Worm (Caenorhabditis elegans): ENCODE data around the gene C36B7.4.

The C36B7.4 gene

DNA sequence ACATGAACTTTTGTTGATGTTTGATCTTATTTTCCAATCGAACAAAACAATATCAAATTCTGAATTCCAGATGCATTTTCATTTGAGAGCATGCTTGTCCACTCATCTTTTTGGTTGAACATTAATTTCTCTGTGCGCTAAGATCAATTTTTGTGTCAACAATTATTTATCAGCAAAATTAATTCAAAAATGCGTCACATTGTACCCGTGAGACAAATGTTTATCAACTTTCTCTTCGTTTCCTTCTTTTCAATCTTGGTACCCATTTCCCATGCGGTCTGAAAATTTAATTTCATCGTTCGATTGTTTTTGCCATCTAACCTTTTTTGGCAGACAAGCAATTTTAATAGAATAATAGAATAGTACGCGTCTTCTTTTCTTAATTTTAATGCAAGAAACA, 38.2 kb upstream of the C36B7.4 start:
- TF ChIP-seq crh-2 (tag; optimal IDR thresholded peaks at IDR 0.05) (peak; percentile 9), mdl-1 (tag; optimal IDR thresholded peaks at IDR 0.05) (no peak), Y55F3AM.14 (GFP tag; optimal IDR thresholded peaks at IDR 0.05) (no peak), R02D3.7 (tag; optimal IDR thresholded peaks at IDR 0.05) (no peak), ZK546.5 (tag; optimal IDR thresholded peaks at IDR 0.05) (no peak), snpc-4 (tag; optimal IDR thresholded peaks at IDR 0.05) (no peak), fos-1 (tag; optimal IDR thresholded peaks at IDR 0.05) (peak; percentile 67), peb-1 (tag; optimal IDR thresholded peaks at IDR 0.05) (no peak), egl-27 (tag; optimal IDR thresholded peaks at IDR 0.05) (no peak), nhr-129 (tag; optimal IDR thresholded peaks at IDR 0.05) (no peak), lsy-2 (tag; optimal IDR thresholded peaks at IDR 0.05) (no peak), lin-11 (tag; optimal IDR thresholded peaks at IDR 0.05) (no peak), skn-1 (tag; optimal IDR thresholded peaks at IDR 0.05) (peak; percentile 3), ztf-11 (tag; optimal IDR thresholded peaks at IDR 0.05) (no peak), nhr-23 (tag; optimal IDR thresholded peaks at IDR 0.05) (no peak), dmd-4 (tag; optimal IDR thresholded peaks at IDR 0.05) (no peak)

DNA sequence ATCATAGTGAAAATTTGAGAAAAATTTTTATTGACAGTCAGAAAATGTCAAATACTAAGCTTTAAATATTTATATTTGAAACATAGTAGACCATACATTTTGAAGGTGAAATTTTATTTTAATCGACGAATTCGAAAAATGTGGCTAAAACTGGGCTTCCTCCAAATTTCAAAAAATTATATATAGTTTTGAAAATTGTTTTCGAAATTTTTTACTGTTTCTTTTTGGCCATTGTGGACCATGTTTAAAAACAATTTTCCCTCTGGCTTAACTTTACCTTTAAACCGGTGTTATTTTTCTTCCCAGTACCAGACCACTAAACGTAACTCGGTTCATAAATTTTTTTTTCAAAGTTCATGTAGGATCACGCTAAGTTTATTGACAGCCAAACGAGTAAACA, 36.8 kb upstream of the C36B7.4 start:
- TF ChIP-seq unc-55 (GFP tag; optimal IDR thresholded peaks at IDR 0.05) (no peak), peb-1 (tag; optimal IDR thresholded peaks at IDR 0.05) (no peak), lin-39 (tag; optimal IDR thresholded peaks at IDR 0.05) (no peak), mbf-1 (tag; optimal IDR thresholded peaks at IDR 0.05) (no peak), crh-2 (tag; optimal IDR thresholded peaks at IDR 0.05) (no peak), unc-62 (GFP tag; optimal IDR thresholded peaks at IDR 0.05) (no peak), nhr-11 (tag; optimal IDR thresholded peaks at IDR 0.05) (no peak), Y55F3AM.14 (GFP tag; optimal IDR thresholded peaks at IDR 0.05) (no peak), ceh-16 (tag; optimal IDR thresholded peaks at IDR 0.05) (no peak), nhr-21 (tag; optimal IDR thresholded peaks at IDR 0.05) (no peak), elt-1 (tag; optimal IDR thresholded peaks at IDR 0.05) (no peak), ZK546.5 (tag; optimal IDR thresholded peaks at IDR 0.05) (no peak), aly-2 (tag; optimal IDR thresholded peaks at IDR 0.05) (no peak), ama-1 (optimal IDR thresholded peaks at IDR 0.05) (no peak), F13H6.1 (tag; optimal IDR thresholded peaks at IDR 0.05) (no peak)

DNA sequence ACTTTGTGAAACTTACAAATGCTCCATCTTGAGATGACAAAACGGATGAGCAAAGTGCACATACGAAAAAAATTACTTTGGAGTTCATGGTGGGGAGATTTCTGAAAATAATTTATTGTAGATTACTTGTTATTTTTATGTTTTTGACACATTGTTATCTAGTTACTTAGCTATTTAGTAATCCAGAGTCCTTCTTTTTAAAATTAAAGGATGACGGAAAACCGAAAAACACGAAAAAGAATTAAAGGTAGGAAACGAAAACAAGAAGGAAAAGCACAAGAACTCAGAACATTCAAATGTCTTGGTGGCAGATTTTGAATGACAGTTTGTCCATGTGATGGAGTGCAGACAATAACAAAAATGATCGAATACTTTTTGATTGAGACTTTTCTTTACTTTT, 31.1 kb upstream of the C36B7.4 start, which contains the start of gene hen-1:
Gene hen-1 (minus strand): TSS at position 101 of the 400 bp plus-strand sequence.
- no peak for TF ChIP-seq nhr-11 (tag; optimal IDR thresholded peaks at IDR 0.05)
- no peak for TF ChIP-seq nhr-129 (tag; optimal IDR thresholded peaks at IDR 0.05)
- TF ChIP-seq nhr-23 (tag; optimal IDR thresholded peaks at IDR 0.05) = no peak
- no peak for TF ChIP-seq ZK546.5 (tag; optimal IDR thresholded peaks at IDR 0.05)
- no peak for TF ChIP-seq gmeb-1 (tag; optimal IDR thresholded peaks at IDR 0.05)
- no peak for TF ChIP-seq sma-9 (GFP tag; optimal IDR thresholded peaks at IDR 0.05)
- no peak for TF ChIP-seq sma-9 (tag; optimal IDR thresholded peaks at IDR 0.05)

DNA sequence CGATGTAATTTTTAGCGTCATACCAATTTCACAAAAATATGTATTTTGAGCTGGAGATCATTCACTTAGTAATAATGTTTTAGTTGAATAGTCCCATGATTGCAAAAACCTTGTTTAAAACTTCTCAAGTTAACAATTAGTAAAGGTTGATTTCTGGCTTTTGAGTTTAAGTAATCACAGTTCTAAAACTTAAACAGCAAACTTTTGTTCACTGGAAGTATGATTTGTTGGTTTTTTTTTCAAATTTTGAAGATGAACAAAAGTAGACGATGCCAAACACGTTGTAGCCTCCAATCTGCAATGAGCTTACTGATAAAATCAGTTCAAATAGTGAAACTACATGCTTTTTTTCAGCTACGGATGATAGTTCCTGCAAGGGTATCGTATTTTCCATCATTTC, 26.8 kb upstream of the C36B7.4 start, which contains the start of gene C36B7.1:
Gene C36B7.1 (plus strand): TSS at position 301 of the 400 bp plus-strand sequence.
- TF ChIP-seq aly-2 (tag; optimal IDR thresholded peaks at IDR 0.05) (no peak), ama-1 (optimal IDR thresholded peaks at IDR 0.05) (no peak), unc-62 (GFP tag; optimal IDR thresholded peaks at IDR 0.05) (no peak), mab-5 (tag; optimal IDR thresholded peaks at IDR 0.05) (no peak), lsy-2 (tag; optimal IDR thresholded peaks at IDR 0.05) (no peak), snpc-4 (tag; optimal IDR thresholded peaks at IDR 0.05) (no peak), egl-27 (tag; optimal IDR thresholded peaks at IDR 0.05) (no peak), peb-1 (tag; optimal IDR thresholded peaks at IDR 0.05) (no peak), gmeb-1 (tag; optimal IDR thresholded peaks at IDR 0.05) (no peak)

DNA sequence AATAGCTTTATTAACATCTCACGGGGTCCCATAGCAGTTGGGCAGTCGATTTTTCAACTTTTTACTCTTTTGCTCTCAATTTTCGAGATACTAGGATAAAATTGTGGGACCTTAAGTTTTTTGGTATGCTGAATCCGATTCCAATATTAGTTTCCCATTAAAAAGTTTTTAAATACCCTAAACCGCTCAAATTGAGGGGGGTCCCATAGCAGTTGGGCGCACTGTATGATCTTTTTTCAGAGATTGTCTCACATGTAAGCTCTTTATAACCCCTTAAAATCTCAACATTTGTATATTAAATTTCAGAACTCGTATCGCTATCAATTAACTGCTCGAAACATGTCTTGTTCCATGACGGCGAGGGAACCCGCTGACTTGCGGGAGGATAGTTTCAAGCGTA, 20.3 kb upstream of the C36B7.4 start, which contains the start of gene C36B7.2:
Gene C36B7.2 (plus strand): TSS at position 301 of the 400 bp plus-strand sequence.
- no peak for TF ChIP-seq snpc-4 (tag; optimal IDR thresholded peaks at IDR 0.05)
- TF ChIP-seq sem-4 (tag; optimal IDR thresholded peaks at IDR 0.05) = no peak
- TF ChIP-seq ztf-1 (GFP tag; conservative IDR thresholded peaks at IDR 0.05) = no peak
- TF ChIP-seq F13H6.1 (tag; optimal IDR thresholded peaks at IDR 0.05) = no peak
- TF ChIP-seq peb-1 (tag; optimal IDR thresholded peaks at IDR 0.05) = no peak
- TF ChIP-seq ztf-11 (tag; optimal IDR thresholded peaks at IDR 0.05) = no peak
- TF ChIP-seq nhr-11 (tag; optimal IDR thresholded peaks at IDR 0.05) = no peak
- TF ChIP-seq R02D3.7 (tag; optimal IDR thresholded peaks at IDR 0.05) = no peak
- no peak for TF ChIP-seq nhr-237 (tag; optimal IDR thresholded peaks at IDR 0.05)
- no peak for TF ChIP-seq egl-27 (tag; optimal IDR thresholded peaks at IDR 0.05)
- no peak for TF ChIP-seq Y55F3AM.14 (GFP tag; optimal IDR thresholded peaks at IDR 0.05)
- TF ChIP-seq ama-1 (optimal IDR thresholded peaks at IDR 0.05) = no peak
- TF ChIP-seq gmeb-1 (tag; optimal IDR thresholded peaks at IDR 0.05) = no peak
- no peak for TF ChIP-seq crh-2 (tag; optimal IDR thresholded peaks at IDR 0.05)
- no peak for TF ChIP-seq fos-1 (tag; optimal IDR thresholded peaks at IDR 0.05)
- no peak for TF ChIP-seq ZK546.5 (tag; optimal IDR thresholded peaks at IDR 0.05)
- TF ChIP-seq unc-62 (GFP tag; optimal IDR thresholded peaks at IDR 0.05) = no peak
- no peak for TF ChIP-seq skn-1 (tag; optimal IDR thresholded peaks at IDR 0.05)
- no peak for TF ChIP-seq blmp-1 (tag; optimal IDR thresholded peaks at IDR 0.05; ENCODE audit: insufficient read depth)
- TF ChIP-seq nhr-129 (tag; optimal IDR thresholded peaks at IDR 0.05) = no peak
